Fruit fly (Drosophila melanogaster) whole organism, prepupa: ENCODE results near the gene CG42716.
A peak's percentile ranks its signal among the peaks of the same experiment; 100 is the strongest.

ENCODE experiments used
- Blimp-1 ChIP-seq: fragments of 200-800 bp; sonication (Bioruptor generic); optimal IDR thresholded peaks from 3 replicates; lab custom pipeline; 2017; ENCODE audit warnings: missing biosample characterization, missing genetic modification characterization, mild to moderate bottlenecking, moderate library complexity, missing genetic modification reagents
- CG11762 ChIP-seq: fragments of 200-800 bp; sonication (Bioruptor generic); optimal IDR thresholded peaks from 3 replicates; lab custom pipeline; 2016; ENCODE audit warnings: missing biosample characterization, missing genetic modification characterization; ENCODE audit not compliant: insufficient read depth
- CG11902 ChIP-seq: fragments of 200-800 bp; sonication (Bioruptor generic); optimal IDR thresholded peaks from 3 replicates; lab custom pipeline; 2016; ENCODE audit warnings: missing biosample characterization, missing genetic modification characterization
- CG15336 ChIP-seq: fragments of 200-800 bp; sonication (Bioruptor generic); IDR thresholded peaks from 2 replicates; pipeline ENCODE4 v1.3.6; 2022; ENCODE audit warnings: missing biosample characterization, missing genetic modification characterization
- CG1621 ChIP-seq: fragments of 200-800 bp; sonication (Bioruptor generic); optimal IDR thresholded peaks from 3 replicates; lab custom pipeline; 2018; ENCODE audit warnings: missing biosample characterization, mild to moderate bottlenecking, missing genetic modification characterization
- CG16779 ChIP-seq: fragments of 200-800 bp; sonication (Bioruptor generic); optimal IDR thresholded peaks from 3 replicates; lab custom pipeline; 2017; ENCODE audit warnings: missing biosample characterization, mild to moderate bottlenecking, missing genetic modification characterization
- CG31627 ChIP-seq: fragments of 200-800 bp; sonication (Bioruptor generic); optimal IDR thresholded peaks from 3 replicates; lab custom pipeline; 2016; ENCODE audit warnings: missing biosample characterization, missing genetic modification characterization
- CG32006 ChIP-seq: fragments of 200-800 bp; sonication (Bioruptor generic); optimal IDR thresholded peaks from 3 replicates; lab custom pipeline; 2017; ENCODE audit warnings: missing biosample characterization, mild to moderate bottlenecking, missing genetic modification characterization
- CG3919 ChIP-seq: fragments of 200-800 bp; sonication (Bioruptor generic); optimal IDR thresholded peaks from 3 replicates; lab custom pipeline; 2016; ENCODE audit warnings: missing biosample characterization, missing genetic modification characterization
- CG4318 ChIP-seq: fragments of 200-800 bp; sonication (Bioruptor generic); optimal IDR thresholded peaks from 3 replicates; lab custom pipeline; 2017; ENCODE audit warnings: missing biosample characterization, mild to moderate bottlenecking, missing genetic modification characterization
- CG6163 ChIP-seq: fragments of 200-800 bp; sonication (Bioruptor generic); IDR thresholded peaks from 3 replicates; pipeline ENCODE4 v1.3.6; 2022; ENCODE audit warnings: missing biosample characterization, missing genetic modification characterization
- CG6276 ChIP-seq: fragments of 200-800 bp; sonication (Bioruptor generic); optimal IDR thresholded peaks from 2 replicates; lab custom pipeline; 2017; ENCODE audit warnings: missing biosample characterization, mild to moderate bottlenecking, missing genetic modification characterization
- CG6808 ChIP-seq: fragments of 200-800 bp; sonication (Bioruptor generic); optimal IDR thresholded peaks from 3 replicates; lab custom pipeline; 2017; ENCODE audit warnings: missing biosample characterization, missing genetic modification characterization, mild to moderate bottlenecking, moderate library complexity, missing genetic modification reagents
- CG6854 ChIP-seq: fragments of 200-800 bp; sonication (Bioruptor generic); optimal IDR thresholded peaks from 2 replicates; lab custom pipeline; 2017; ENCODE audit warnings: missing biosample characterization, mild to moderate bottlenecking, missing genetic modification characterization
- CG7368 ChIP-seq: fragments of 200-800 bp; sonication (Bioruptor generic); optimal IDR thresholded peaks from 3 replicates; lab custom pipeline; 2016; ENCODE audit warnings: missing biosample characterization, missing genetic modification characterization
- CG8119 ChIP-seq: fragments of 200-800 bp; sonication (Bioruptor generic); IDR thresholded peaks from 3 replicates; pipeline ENCODE4 v1.3.6; 2022; ENCODE audit warnings: missing biosample characterization, missing genetic modification characterization
- CG8319 ChIP-seq: fragments of 200-800 bp; sonication (Bioruptor generic); optimal IDR thresholded peaks from 3 replicates; lab custom pipeline; 2016; ENCODE audit warnings: missing biosample characterization, missing genetic modification characterization
- CG8632 ChIP-seq: fragments of 200-800 bp; sonication (Bioruptor generic); optimal IDR thresholded peaks from 3 replicates; lab custom pipeline; 2016; ENCODE audit warnings: missing biosample characterization, missing genetic modification characterization
- CG9139 ChIP-seq: fragments of 200-800 bp; sonication (Bioruptor generic); optimal IDR thresholded peaks from 3 replicates; lab custom pipeline; 2017; ENCODE audit warnings: missing biosample characterization, mild to moderate bottlenecking, missing genetic modification characterization
- Eip75B ChIP-seq: fragments of 200-800 bp; sonication (Bioruptor generic); optimal IDR thresholded peaks from 3 replicates; lab custom pipeline; 2016; ENCODE audit warnings: missing biosample characterization, missing genetic modification characterization
- Eip78C ChIP-seq: fragments of 200-800 bp; sonication (Bioruptor generic); peaks from one replicate; lab custom pipeline; 2016; ENCODE audit warnings: missing biosample characterization, missing genetic modification characterization
- Eip93F ChIP-seq: fragments of 200-800 bp; sonication (Bioruptor generic); optimal IDR thresholded peaks from 2 replicates; lab custom pipeline; 2016; ENCODE audit warnings: missing biosample characterization, mild to moderate bottlenecking, missing genetic modification characterization
- Ets21C ChIP-seq: fragments of 200-800 bp; sonication (Bioruptor generic); optimal IDR thresholded peaks from 3 replicates; lab custom pipeline; 2016; ENCODE audit warnings: missing biosample characterization, missing genetic modification characterization
- Gug ChIP-seq: fragments of 200-800 bp; sonication (Bioruptor generic); IDR thresholded peaks from 2 replicates; pipeline ENCODE4 v1.3.6; 2022; ENCODE audit warnings: missing biosample characterization, missing genetic modification characterization
- Hr39 ChIP-seq: fragments of 200-800 bp; sonication (Bioruptor generic); optimal IDR thresholded peaks from 2 replicates; lab custom pipeline; 2016; ENCODE audit warnings: missing biosample characterization, missing genetic modification characterization
- Hr4 ChIP-seq: fragments of 200-800 bp; sonication (Bioruptor generic); optimal IDR thresholded peaks from 3 replicates; lab custom pipeline; 2016; ENCODE audit warnings: missing biosample characterization, missing genetic modification characterization
- Met ChIP-seq: fragments of 200-800 bp; sonication (Bioruptor generic); optimal IDR thresholded peaks from 3 replicates; lab custom pipeline; 2016; ENCODE audit warnings: missing biosample characterization, missing genetic modification characterization
- OdsH ChIP-seq: fragments of 200-800 bp; sonication (Bioruptor generic); optimal IDR thresholded peaks from 3 replicates; lab custom pipeline; 2016; ENCODE audit warnings: missing biosample characterization, missing genetic modification characterization
- Smox ChIP-seq: fragments of 200-800 bp; sonication (Bioruptor generic); optimal IDR thresholded peaks from 3 replicates; lab custom pipeline; 2016; ENCODE audit warnings: missing biosample characterization, missing genetic modification characterization
- Sox15 ChIP-seq: fragments of 200-800 bp; sonication (Bioruptor generic); optimal IDR thresholded peaks from 3 replicates; lab custom pipeline; 2016; ENCODE audit warnings: missing biosample characterization, missing genetic modification characterization
- achi ChIP-seq: fragments of 200-800 bp; sonication (Bioruptor generic); optimal IDR thresholded peaks from 3 replicates; lab custom pipeline; 2016; ENCODE audit warnings: missing biosample characterization, missing genetic modification characterization
- acj6 ChIP-seq: fragments of 200-800 bp; sonication (Bioruptor generic); optimal IDR thresholded peaks from 3 replicates; lab custom pipeline; 2016; ENCODE audit warnings: missing biosample characterization, missing genetic modification characterization
- cyc ChIP-seq: fragments of 200-800 bp; sonication (Bioruptor generic); optimal IDR thresholded peaks from 3 replicates; lab custom pipeline; 2016; ENCODE audit warnings: missing biosample characterization, missing genetic modification characterization
- dac ChIP-seq: fragments of 200-800 bp; sonication (Bioruptor generic); optimal IDR thresholded peaks from 2 replicates; lab custom pipeline; 2017; ENCODE audit warnings: missing biosample characterization, mild to moderate bottlenecking, missing genetic modification characterization
- dsx ChIP-seq: fragments of 200-800 bp; optimal IDR thresholded peaks from 3 replicates; lab custom pipeline; 2019; ENCODE audit warnings: missing biosample characterization, mild to moderate bottlenecking, missing genetic modification characterization, moderate library complexity; ENCODE audit not compliant: poor library complexity, severe bottlenecking
- eg ChIP-seq: fragments of 200-800 bp; sonication (Bioruptor generic); IDR thresholded peaks from 3 replicates; pipeline ENCODE4 v1.3.6; 2022; ENCODE audit warnings: missing biosample characterization, missing genetic modification characterization
- esn ChIP-seq: fragments of 200-800 bp; sonication (Bioruptor generic); optimal IDR thresholded peaks from 2 replicates; lab custom pipeline; 2016; ENCODE audit warnings: missing biosample characterization, mild to moderate bottlenecking, missing genetic modification characterization, moderate library complexity
- fd59A ChIP-seq: fragments of 200-800 bp; sonication (Bioruptor generic); optimal IDR thresholded peaks from 2 replicates; lab custom pipeline; 2017; ENCODE audit warnings: missing biosample characterization, mild to moderate bottlenecking, missing genetic modification characterization, missing genetic modification reagents
- fkh ChIP-seq: fragments of 200-800 bp; sonication (Bioruptor generic); optimal IDR thresholded peaks from 3 replicates; lab custom pipeline; 2017; ENCODE audit warnings: missing biosample characterization, mild to moderate bottlenecking, missing genetic modification characterization, moderate library complexity
- lz ChIP-seq: fragments of 200-800 bp; sonication (Bioruptor generic); optimal IDR thresholded peaks from 3 replicates; lab custom pipeline; 2016; ENCODE audit warnings: missing biosample characterization, missing genetic modification characterization
- net ChIP-seq: fragments of 200-800 bp; sonication (Bioruptor generic); optimal IDR thresholded peaks from 3 replicates; lab custom pipeline; 2016; ENCODE audit warnings: missing biosample characterization, missing genetic modification characterization
- pdm3 ChIP-seq: fragments of 200-800 bp; sonication (Bioruptor generic); optimal IDR thresholded peaks from 3 replicates; lab custom pipeline; 2016; ENCODE audit warnings: missing biosample characterization, missing genetic modification characterization
- salr ChIP-seq, 2 experiments: fragments of 200-800 bp; sonication (Bioruptor generic); optimal IDR thresholded peaks; 3 replicates each; lab custom pipeline; 2016 to 2018; ENCODE audit warnings: missing biosample characterization in 2 of 2, missing genetic modification characterization in 2 of 2, mild to moderate bottlenecking in 1 of 2
- ss ChIP-seq, 2 experiments: fragments of 200-800 bp; sonication (Bioruptor generic); optimal IDR thresholded peaks; 2 replicates in 1 of 2; 3 replicates in 1 of 2; lab custom pipeline; 2017 to 2018; ENCODE audit warnings: mild to moderate bottlenecking in 2 of 2, missing biosample characterization in 2 of 2, missing genetic modification characterization in 2 of 2, moderate library complexity in 1 of 2
- svp ChIP-seq: fragments of 200-800 bp; sonication (Bioruptor generic); peaks from one replicate; lab custom pipeline; 2016; ENCODE audit warnings: missing biosample characterization, missing genetic modification characterization
- topi ChIP-seq: fragments of 200-800 bp; sonication (Bioruptor generic); optimal IDR thresholded peaks from 3 replicates; lab custom pipeline; 2016; ENCODE audit warnings: missing biosample characterization, missing genetic modification characterization

CG42716 gene

DNA sequence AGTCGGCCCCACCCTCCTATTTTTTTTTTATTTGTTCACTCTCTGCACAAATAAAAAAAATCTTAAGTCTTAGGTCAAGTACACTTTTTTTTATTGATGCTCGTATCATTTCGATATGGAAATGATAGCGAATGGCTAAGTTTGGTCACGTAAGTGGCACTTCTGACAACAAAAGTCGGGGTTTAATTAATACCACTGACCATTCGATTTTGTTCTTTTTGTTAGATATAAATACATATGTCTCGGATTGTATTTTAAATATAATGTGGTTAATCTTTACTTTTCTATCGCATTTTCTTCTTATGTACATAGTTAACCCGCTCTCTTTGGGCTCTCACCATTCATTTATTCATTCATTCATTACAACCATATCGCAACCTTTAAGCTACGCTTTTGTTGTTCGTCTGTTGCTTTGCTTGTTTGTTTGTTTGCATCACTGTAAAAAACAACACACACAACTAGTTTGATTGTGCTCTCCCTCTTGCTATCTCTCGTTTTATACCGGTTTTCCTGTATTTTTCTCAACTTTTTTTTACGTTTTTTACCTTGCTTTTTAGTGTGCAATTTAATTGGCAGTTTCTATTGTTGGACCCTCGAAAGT is 31.4 kb upstream of the CG42716 start (continued):
- TF ChIP-seq Gug (0 out of 2 replicates have a peak, but pooled peaks have one; percentile 30), salr (GFP tag; optimal IDR thresholded peaks at IDR 0.05; lab: Kevin White, UChicago) (peak in 1 of 2 experiments; percentile 3), CG1621 (tag; lab: Kevin White, UChicago) (no peak), CG8319 (no peak), dac (GFP tag; lab: Kevin White, UChicago) (peak; percentile 29), Eip93F (GFP tag; lab: Kevin White, UChicago) (no peak), svp (GFP tag; lab: Kevin White, UChicago) (peak; percentile 48), Sox15 (GFP tag; lab: Kevin White, UChicago) (no peak), CG9139 (GFP tag; lab: Kevin White, UChicago) (peak; percentile 55), acj6 (GFP tag; lab: Kevin White, UChicago) (no peak), OdsH (GFP tag; lab: Kevin White, UChicago) (peak; percentile 48), CG8632 (GFP tag; lab: Kevin White, UChicago) (no peak), CG6808 (GFP tag; lab: Kevin White, UChicago) (peak; percentile 61), Eip78C (GFP tag; lab: Kevin White, UChicago) (peak; percentile 86), CG6163 (GFP tag; lab: Robert Waterston, UW) (peak; percentile 46; the same call in 2 of the 3 replicates), CG11762 (no peak), ss (GFP tag; optimal IDR thresholded peaks at IDR 0.05; lab: Kevin White, UChicago) (peak; percentile 76 to 80), fd59A (GFP tag; lab: Kevin White, UChicago) (no peak), pdm3 (peak; percentile 37), eg (GFP tag; lab: Robert Waterston, UW) (peak; percentile 74), CG8119 (GFP tag; lab: Robert Waterston, UW) (peak; percentile 77), Hr39 (GFP tag; lab: Kevin White, UChicago) (no peak), fkh (GFP tag; lab: Kevin White, UChicago) (peak; percentile 39), CG3919 (GFP tag; lab: Kevin White, UChicago) (peak; percentile 10), CG16779 (tag; lab: Kevin White, UChicago) (peak; percentile 66)

DNA sequence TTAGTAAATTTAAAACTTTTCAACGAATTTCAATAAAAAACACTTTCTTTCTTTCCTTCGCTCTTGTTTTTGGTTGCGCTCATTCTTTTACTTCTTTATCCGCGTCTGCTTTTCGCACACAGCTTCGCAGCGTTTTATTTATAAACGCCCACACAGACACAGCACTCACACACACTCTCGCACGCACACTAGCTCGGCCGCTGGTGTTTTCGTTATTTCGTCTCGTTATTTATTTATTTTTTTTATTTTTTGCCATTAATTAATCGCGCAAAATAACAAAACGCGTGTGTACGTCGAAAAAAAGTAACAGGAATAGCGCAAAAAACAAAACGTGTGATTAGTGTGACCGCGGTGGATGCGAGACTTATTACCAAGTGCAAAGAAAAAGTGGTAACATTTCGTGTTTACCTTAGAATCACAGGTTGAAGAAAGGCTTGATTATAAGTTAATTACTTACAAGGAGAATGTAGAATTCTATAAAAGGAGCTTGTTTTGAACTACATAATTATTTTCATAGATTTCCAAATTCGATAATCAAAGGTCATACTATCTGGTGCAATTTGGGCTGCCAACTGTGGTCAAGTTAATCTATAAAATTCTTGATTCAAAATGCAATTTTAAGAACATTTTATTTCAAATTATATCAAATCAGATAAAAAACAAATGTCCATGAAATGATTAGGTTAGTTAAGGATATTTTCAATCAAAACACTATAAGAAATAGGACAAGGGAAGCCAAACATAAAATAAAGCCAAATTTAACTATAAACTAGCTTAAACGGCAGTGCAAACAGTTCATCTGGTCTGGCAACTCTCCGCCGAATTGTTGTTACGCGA is 29.0 kb upstream of the CG42716 start, which contains the start of the genes hzg and mRpS31:
hzg (minus strand) TSS at position 336 of the 837 bp plus-strand sequence.
mRpS31 (plus strand) TSS at position 793 of the 837 bp plus-strand sequence.
- TF ChIP-seq CG6276 (GFP tag; lab: Kevin White, UChicago): peak; percentile 89
- peak; percentile 42 for TF ChIP-seq esn (GFP tag; lab: Kevin White, UChicago)
- TF ChIP-seq Gug: no peak
- TF ChIP-seq Hr39 (GFP tag; lab: Kevin White, UChicago): peak; percentile 48
- peak; percentile 46 for TF ChIP-seq dsx (GFP tag; lab: Kevin White, UChicago)
- peak; percentile 14 for TF ChIP-seq CG11902 (GFP tag; lab: Kevin White, UChicago)
- TF ChIP-seq fd59A (GFP tag; lab: Kevin White, UChicago): peak; percentile 2
- TF ChIP-seq Sox15 (GFP tag; lab: Kevin White, UChicago): no peak
- no peak for TF ChIP-seq CG7368
- TF ChIP-seq CG32006: peak; percentile 49
- peak; percentile 57 for TF ChIP-seq acj6 (GFP tag; lab: Kevin White, UChicago)
- peak; percentile 57 for TF ChIP-seq Hr4 (GFP tag; lab: Kevin White, UChicago)
- peak; percentile 45 for TF ChIP-seq Ets21C (GFP tag; lab: Kevin White, UChicago)
- peak; percentile 50 for TF ChIP-seq topi (GFP tag; lab: Kevin White, UChicago)
- peak; percentile 28 for TF ChIP-seq Blimp-1 (GFP tag; lab: Kevin White, UChicago)
- peak; percentile 48 for TF ChIP-seq Met (GFP tag; lab: Kevin White, UChicago)
- TF ChIP-seq CG15336 (GFP tag; lab: Robert Waterston, UW): peak; percentile 66
- TF ChIP-seq Eip75B (GFP tag; lab: Kevin White, UChicago): peak; percentile 28
- peak; percentile 64 for TF ChIP-seq CG31627
- peak; percentile 24 for TF ChIP-seq cyc (GFP tag; lab: Kevin White, UChicago)
- TF ChIP-seq CG4318: no peak
- peak; percentile 58 for TF ChIP-seq net (GFP tag; lab: Kevin White, UChicago)
- TF ChIP-seq CG6854 (GFP tag; lab: Kevin White, UChicago): peak; percentile 58
- peak; percentile 36 for TF ChIP-seq achi
- peak; percentile 12 for TF ChIP-seq CG8632 (GFP tag; lab: Kevin White, UChicago)
- TF ChIP-seq lz (GFP tag; lab: Kevin White, UChicago): peak; percentile 54
- TF ChIP-seq Smox (GFP tag; lab: Kevin White, UChicago): peak; percentile 47
- TF ChIP-seq svp (GFP tag; lab: Kevin White, UChicago): peak; percentile 73
- TF ChIP-seq CG3919 (GFP tag; lab: Kevin White, UChicago): peak; percentile 44
- TF ChIP-seq pdm3: peak; percentile 69
